Worm (Caenorhabditis elegans) whole organism, midembryonic: Measurements from ENCODE around the gene frpr-18.

ENCODE experiments used
- flt-1 ChIP-seq: fragments of 200-800 bp; sonication (Bioruptor generic); IDR thresholded peaks from 2 replicates; pipeline ENCODE4 v1.3.6; 2022; ENCODE audit warnings: missing genetic modification characterization, missing compliant biosample characterization
- ztf-23 ChIP-seq: fragments of 200-800 bp; sonication (Bioruptor generic); IDR thresholded peaks from 2 replicates; pipeline ENCODE4 v1.3.6; 2022; ENCODE audit warnings: missing genetic modification reagents, missing genetic modification characterization, missing compliant biosample characterization

DNA sequence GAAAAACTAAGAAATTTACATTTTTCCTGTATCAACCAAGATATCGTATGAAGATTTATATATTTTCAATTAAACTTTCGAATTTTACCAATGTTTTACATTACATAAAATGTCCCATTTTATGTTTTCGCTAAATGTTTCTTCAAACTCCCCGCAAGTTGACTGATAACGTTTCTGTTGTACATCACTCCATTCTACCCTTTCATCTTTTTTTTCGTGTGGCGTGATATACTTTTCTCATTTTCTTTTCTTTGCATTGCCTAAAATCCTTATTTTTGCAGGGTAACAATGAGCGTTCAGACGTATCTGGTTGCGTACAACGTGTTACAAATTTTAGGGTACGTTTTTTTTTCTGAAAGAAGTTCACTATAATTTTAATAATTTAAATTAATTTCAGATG is 31.1 kb upstream of the frpr-18 start, which contains the start of gene hpo-8:
- TF ChIP-seq ztf-23 (GFP tag; lab: Robert Waterston, UW) = no peak
- TF ChIP-seq flt-1 (GFP tag; lab: Robert Waterston, UW) = no peak
